Fruit fly (Drosophila melanogaster) whole organism, embryonic: ENCODE measurements around the gene miple1.

ENCODE experiments used
- Adf1 ChIP-seq: fragments of 200-800 bp; sonication (Bioruptor generic); IDR thresholded peaks from 2 replicates; pipeline ENCODE4 v1.3.6; 2022; ENCODE audit warnings: missing biosample characterization, missing genetic modification characterization
- BtbVII ChIP-seq: fragments of 200-800 bp; sonication (Bioruptor generic); optimal IDR thresholded peaks from 3 replicates; lab custom pipeline; 2017; ENCODE audit warnings: missing biosample characterization, mild to moderate bottlenecking, missing genetic modification characterization
- CG10543 ChIP-seq: fragments of 200-800 bp; sonication (Bioruptor generic); optimal IDR thresholded peaks from 3 replicates; lab custom pipeline; 2017; ENCODE audit warnings: missing biosample characterization, mild to moderate bottlenecking, missing genetic modification characterization, moderate library complexity
- CG12155 ChIP-seq: fragments of 200-800 bp; sonication (Bioruptor generic); optimal IDR thresholded peaks from 3 replicates; lab custom pipeline; 2016; ENCODE audit warnings: missing biosample characterization, missing genetic modification characterization
- CG13775 ChIP-seq: fragments of 200-800 bp; sonication (Bioruptor generic); optimal IDR thresholded peaks from 3 replicates; lab custom pipeline; 2017; ENCODE audit warnings: missing biosample characterization, mild to moderate bottlenecking, missing genetic modification characterization
- CG15479 ChIP-seq: fragments of 200-800 bp; sonication (Bioruptor generic); optimal IDR thresholded peaks from 3 replicates; lab custom pipeline; 2019; ENCODE audit warnings: missing biosample characterization, mild to moderate bottlenecking, missing genetic modification characterization, moderate library complexity
- CG15514 ChIP-seq: fragments of 200-800 bp; sonication (Bioruptor generic); optimal IDR thresholded peaks from 3 replicates; lab custom pipeline; 2017; ENCODE audit warnings: missing biosample characterization, missing genetic modification characterization, mild to moderate bottlenecking, moderate library complexity, missing genetic modification reagents
- CG18262 ChIP-seq: fragments of 200-800 bp; optimal IDR thresholded peaks from 3 replicates; lab custom pipeline; 2019; ENCODE audit warnings: missing biosample characterization, mild to moderate bottlenecking, missing genetic modification characterization, moderate library complexity
- CG1832 ChIP-seq: fragments of 200-800 bp; sonication (Bioruptor generic); optimal IDR thresholded peaks from 2 replicates; lab custom pipeline; 2017; ENCODE audit warnings: missing biosample characterization, mild to moderate bottlenecking, missing genetic modification characterization, inconsistent platforms
- CG18599 ChIP-seq: fragments of 200-800 bp; sonication (Bioruptor generic); optimal IDR thresholded peaks from 3 replicates; lab custom pipeline; 2017; ENCODE audit warnings: missing biosample characterization, missing genetic modification characterization, mild to moderate bottlenecking, moderate library complexity, missing genetic modification reagents
- CG31388 ChIP-seq: fragments of 200-800 bp; sonication (Bioruptor generic); optimal IDR thresholded peaks from 2 replicates; lab custom pipeline; 2016; ENCODE audit warnings: missing biosample characterization, missing genetic modification characterization
- CG34376 ChIP-seq: fragments of 200-800 bp; sonication (Bioruptor generic); optimal IDR thresholded peaks from 2 replicates; lab custom pipeline; 2018; ENCODE audit warnings: missing biosample characterization, mild to moderate bottlenecking, missing genetic modification characterization
- CG3847 ChIP-seq: fragments of 200-800 bp; sonication (Bioruptor generic); IDR thresholded peaks from 2 replicates; pipeline ENCODE4 v1.3.6; 2022; ENCODE audit warnings: missing biosample characterization, missing genetic modification characterization
- CG4282 ChIP-seq: fragments of 200-800 bp; sonication (Bioruptor generic); optimal IDR thresholded peaks from 2 replicates; lab custom pipeline; 2016; ENCODE audit warnings: missing biosample characterization, missing genetic modification characterization
- CG7987 ChIP-seq: fragments of 200-800 bp; sonication (Bioruptor generic); optimal IDR thresholded peaks from 2 replicates; lab custom pipeline; 2018; ENCODE audit warnings: missing biosample characterization, mild to moderate bottlenecking, missing genetic modification characterization, moderate library complexity
- Chrac-16 ChIP-seq: fragments of 200-800 bp; sonication (Bioruptor generic); optimal IDR thresholded peaks from 3 replicates; lab custom pipeline; 2016; ENCODE audit warnings: missing biosample characterization, missing genetic modification characterization
- D ChIP-seq, 2 experiments: fragments of 200-800 bp in 1 of 2; fragments of >200 bp in 1 of 2; sonication (Bioruptor generic) in 1 of 2; optimal IDR thresholded peaks; 2 replicates in 1 of 2; 3 replicates in 1 of 2; lab custom pipeline; 2017; ENCODE audit warnings: mild to moderate bottlenecking in 1 of 2, missing biosample characterization in 1 of 2, missing genetic modification characterization in 1 of 2, missing genetic modification reagents in 1 of 2
- D19B ChIP-seq: fragments of 200-800 bp; sonication (Bioruptor generic); optimal IDR thresholded peaks from 2 replicates; lab custom pipeline; 2017; ENCODE audit warnings: missing biosample characterization, mild to moderate bottlenecking, missing genetic modification characterization
- Dad ChIP-seq: fragments of 200-800 bp; sonication (Bioruptor generic); optimal IDR thresholded peaks from 3 replicates; lab custom pipeline; 2016; ENCODE audit warnings: missing biosample characterization, missing genetic modification characterization
- Dbx ChIP-seq: fragments of 200-800 bp; sonication (Bioruptor generic); IDR thresholded peaks from 3 replicates; pipeline ENCODE4 v1.3.6; 2022; ENCODE audit warnings: missing biosample characterization, missing genetic modification characterization
- Deaf1 ChIP-seq: fragments of 200-800 bp; optimal IDR thresholded peaks from 3 replicates; lab custom pipeline; 2019; ENCODE audit warnings: missing biosample characterization, mild to moderate bottlenecking, missing genetic modification characterization, moderate library complexity
- Dip2 ChIP-seq: fragments of 200-800 bp; sonication (Bioruptor generic); IDR thresholded peaks from 2 replicates; pipeline ENCODE4 v1.3.6; 2022; ENCODE audit warnings: missing biosample characterization, missing genetic modification characterization
- ERR ChIP-seq: fragments of 200-800 bp; sonication (Bioruptor generic); optimal IDR thresholded peaks from 2 replicates; lab custom pipeline; 2016; ENCODE audit warnings: missing biosample characterization, missing genetic modification characterization
- Fer1 ChIP-seq: fragments of 200-800 bp; sonication (Bioruptor generic); optimal IDR thresholded peaks from 2 replicates; lab custom pipeline; 2017; ENCODE audit warnings: missing biosample characterization, mild to moderate bottlenecking, missing genetic modification characterization
- GATAe ChIP-seq: fragments of 200-800 bp; sonication (Bioruptor generic); conservative IDR thresholded peaks from 2 replicates; pipeline ENCODE4 v1.3.6; 2022; ENCODE audit warnings: missing biosample characterization, missing genetic modification characterization
- Hey ChIP-seq: fragments of 200-800 bp; sonication (Bioruptor generic); optimal IDR thresholded peaks from 3 replicates; lab custom pipeline; 2018; ENCODE audit warnings: missing biosample characterization, mild to moderate bottlenecking, missing genetic modification characterization
- HmgZ ChIP-seq: fragments of 200-800 bp; sonication (Bioruptor generic); optimal IDR thresholded peaks from 2 replicates; lab custom pipeline; 2018; ENCODE audit warnings: missing biosample characterization, mild to moderate bottlenecking, missing genetic modification characterization
- Hr78 ChIP-seq, 2 experiments: fragments of 200-800 bp in 1 of 2; fragments of >200 bp in 1 of 2; sonication (Bioruptor generic) in 1 of 2; optimal IDR thresholded peaks; 2 replicates each; lab custom pipeline; 2017 to 2019; ENCODE audit warnings: missing biosample characterization in 2 of 2, missing genetic modification characterization in 2 of 2, mild to moderate bottlenecking in 1 of 2, moderate library complexity in 1 of 2
- NFAT ChIP-seq: fragments of 200-800 bp; sonication (Bioruptor generic); IDR thresholded peaks from 2 replicates; pipeline ENCODE4 v1.3.6; 2022; ENCODE audit warnings: missing biosample characterization, missing genetic modification characterization
- Sry-β ChIP-seq: fragments of 200-800 bp; sonication (Bioruptor generic); optimal IDR thresholded peaks from 2 replicates; lab custom pipeline; 2018; ENCODE audit warnings: missing biosample characterization, mild to moderate bottlenecking, missing genetic modification characterization, moderate library complexity
- Taf1 ChIP-seq: fragments of 200-800 bp; sonication (Bioruptor generic); IDR thresholded peaks from 2 replicates; pipeline ENCODE4 v1.3.6; 2022; ENCODE audit warnings: missing biosample characterization, missing genetic modification characterization
- az2 ChIP-seq: fragments of 200-800 bp; sonication (Bioruptor generic); optimal IDR thresholded peaks from 3 replicates; lab custom pipeline; 2016; ENCODE audit warnings: missing biosample characterization, missing genetic modification characterization
- chinmo ChIP-seq: fragments of 200-800 bp; sonication (Bioruptor generic); IDR thresholded peaks from 4 replicates; pipeline ENCODE4 v1.3.6; 2022; ENCODE audit warnings: missing biosample characterization, missing genetic modification characterization; ENCODE audit not compliant: partially characterized antibody
- ci ChIP-seq: fragments of 200-800 bp; sonication (Bioruptor generic); IDR thresholded peaks from 3 replicates; pipeline ENCODE4 v1.3.6; 2022; ENCODE audit warnings: missing biosample characterization, missing genetic modification characterization
- crol ChIP-seq: fragments of 200-800 bp; sonication (Bioruptor generic); IDR thresholded peaks from 2 replicates; pipeline ENCODE4 v1.3.6; 2022; ENCODE audit warnings: missing biosample characterization, missing genetic modification characterization
- exex ChIP-seq: fragments of 200-800 bp; sonication (Bioruptor generic); optimal IDR thresholded peaks from 4 replicates; lab custom pipeline; 2018; ENCODE audit warnings: missing biosample characterization, mild to moderate bottlenecking, missing genetic modification characterization, moderate library complexity
- ftz-f1 ChIP-seq: fragments of 200-800 bp; sonication (Bioruptor generic); optimal IDR thresholded peaks from 2 replicates; lab custom pipeline; 2016; ENCODE audit warnings: missing biosample characterization, missing genetic modification characterization
- grau ChIP-seq: fragments of 200-800 bp; optimal IDR thresholded peaks from 3 replicates; lab custom pipeline; 2019; ENCODE audit warnings: missing biosample characterization, mild to moderate bottlenecking, missing genetic modification characterization, moderate library complexity
- gro ChIP-seq: fragments of 200-800 bp; sonication (Bioruptor generic); optimal IDR thresholded peaks from 2 replicates; lab custom pipeline; 2016; ENCODE audit warnings: missing biosample characterization, missing genetic modification characterization
- lab ChIP-seq: fragments of 200-800 bp; sonication (Bioruptor generic); optimal IDR thresholded peaks from 3 replicates; lab custom pipeline; 2017; ENCODE audit warnings: missing biosample characterization, missing genetic modification characterization, mild to moderate bottlenecking, moderate library complexity, missing genetic modification reagents
- mirr ChIP-seq: fragments of 200-800 bp; sonication (Bioruptor generic); optimal IDR thresholded peaks from 3 replicates; lab custom pipeline; 2018; ENCODE audit warnings: missing biosample characterization, mild to moderate bottlenecking, missing genetic modification characterization
- ranshi ChIP-seq: fragments of 200-800 bp; sonication (Bioruptor generic); IDR thresholded peaks from 2 replicates; pipeline ENCODE4 v1.3.6; 2022; ENCODE audit warnings: missing biosample characterization, missing genetic modification characterization
- so ChIP-seq: fragments of 200-800 bp; sonication (Bioruptor generic); IDR thresholded peaks from 3 replicates; pipeline ENCODE4 v1.3.6; 2022; ENCODE audit warnings: missing biosample characterization, missing genetic modification characterization
- sug ChIP-seq: fragments of 200-800 bp; optimal IDR thresholded peaks from 2 replicates; lab custom pipeline; 2019; ENCODE audit warnings: missing biosample characterization, mild to moderate bottlenecking, missing genetic modification characterization, moderate library complexity
- tna ChIP-seq: fragments of 200-800 bp; sonication (Bioruptor generic); IDR thresholded peaks from 2 replicates; pipeline ENCODE4 v1.3.6; 2022; ENCODE audit warnings: missing biosample characterization, missing genetic modification characterization; ENCODE audit not compliant: partially characterized antibody
- vnd ChIP-seq: fragments of 200-800 bp; sonication (Bioruptor generic); IDR thresholded peaks from 3 replicates; pipeline ENCODE4 v1.3.6; 2022; ENCODE audit warnings: missing biosample characterization, missing genetic modification characterization; ENCODE audit not compliant: partially characterized antibody
- zen ChIP-seq: fragments of 200-800 bp; sonication (Bioruptor generic); optimal IDR thresholded peaks from 3 replicates; lab custom pipeline; 2018; ENCODE audit warnings: missing biosample characterization, mild to moderate bottlenecking, missing genetic modification characterization, moderate library complexity
- zfh1 ChIP-seq: fragments of 200-800 bp; sonication (Bioruptor generic); IDR thresholded peaks from 3 replicates; pipeline ENCODE4 v1.3.6; 2022; ENCODE audit warnings: missing biosample characterization, missing genetic modification characterization

Gene miple1

DNA sequence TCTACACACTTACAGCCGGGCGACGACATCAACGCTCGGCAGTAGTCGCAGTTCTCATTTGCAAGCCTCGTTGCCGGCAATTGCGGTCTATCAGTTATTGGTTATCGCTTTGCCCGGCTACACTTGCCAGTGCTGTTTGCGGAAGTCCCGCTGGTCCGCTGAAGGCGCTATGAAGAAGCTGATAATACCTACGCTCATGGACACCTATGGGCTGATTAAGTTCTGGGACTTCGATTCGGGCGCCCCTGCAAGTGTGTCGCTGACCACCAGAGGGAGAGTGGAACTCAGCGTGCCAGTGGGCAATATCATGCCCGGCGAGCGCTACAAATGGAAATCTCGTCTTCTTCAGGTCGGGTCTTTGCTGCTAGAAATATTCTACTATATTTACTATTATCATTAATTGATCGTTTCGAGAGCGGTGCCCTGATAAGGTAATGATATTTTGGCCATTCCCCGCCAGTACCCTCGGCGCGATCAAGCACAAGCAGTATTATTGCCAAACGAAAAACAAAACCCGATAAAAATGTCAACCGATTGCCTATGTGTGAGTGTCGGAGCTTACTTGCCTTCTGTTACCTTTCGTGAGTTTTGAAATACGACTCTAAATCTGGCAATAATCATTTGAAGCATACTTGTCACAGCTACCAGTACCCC is 33.0 kb downstream of the miple1 start:
- TF ChIP-seq CG13775 (GFP tag; lab: Kevin White, UChicago) (no peak), CG31388 (GFP tag; lab: Kevin White, UChicago) (no peak), Dbx (GFP tag; lab: Robert Waterston, UW) (peak; percentile 28; the same call in 1 of the 3 replicates), Taf1 (GFP tag; lab: Robert Waterston, UW) (no peak), tna (GFP tag; lab: Robert Waterston, UW) (no peak), ranshi (no peak), CG10543 (GFP tag; lab: Kevin White, UChicago) (peak; percentile 83), az2 (GFP tag; lab: Kevin White, UChicago) (no peak), CG1832 (GFP tag; lab: Kevin White, UChicago) (no peak), zen (tag; lab: Kevin White, UChicago) (peak; percentile 20), Dad (GFP tag; lab: Kevin White, UChicago) (no peak), D19B (no peak), crol (GFP tag; lab: Robert Waterston, UW) (peak; percentile 60), lab (GFP tag; lab: Kevin White, UChicago) (peak; percentile 58), vnd (0 out of 3 replicates have a peak, but pooled peaks have one; percentile 36), grau (tag; lab: Kevin White, UChicago) (no peak), CG15514 (GFP tag; lab: Kevin White, UChicago) (no peak), NFAT (GFP tag; lab: Robert Waterston, UW) (no peak), Dip2 (no peak), Sry-β (GFP tag; lab: Kevin White, UChicago) (no peak), D (optimal IDR thresholded peaks at IDR 0.05; lab: Kevin White, UChicago) (no peak), D (GFP tag; optimal IDR thresholded peaks at IDR 0.05; lab: Kevin White, UChicago) (no peak), sug (tag; lab: Kevin White, UChicago) (peak; percentile 92), gro (GFP tag; lab: Kevin White, UChicago) (peak; percentile 32), zfh1 (GFP tag; lab: Robert Waterston, UW) (0 out of 3 replicates have a peak, but pooled peaks have one; percentile 12), CG7987 (peak; percentile 11), Deaf1 (tag; lab: Kevin White, UChicago) (peak; percentile 51), ftz-f1 (GFP tag; lab: Kevin White, UChicago) (peak; percentile 58), GATAe (GFP tag; lab: Robert Waterston, UW) (peak; percentile 30), chinmo (GFP tag; lab: Robert Waterston, UW) (peak; percentile 82; the same call in 1 of the 4 replicates), Adf1 (peak; percentile 21; the same call in 1 of the 2 replicates), CG34376 (peak; percentile 98), CG12155 (GFP tag; lab: Kevin White, UChicago) (no peak), CG18262 (tag; lab: Kevin White, UChicago) (no peak), so (0 out of 3 replicates have a peak, but pooled peaks have one; percentile 33), Fer1 (peak; percentile 34), HmgZ (tag; lab: Kevin White, UChicago) (peak; percentile 53), BtbVII (GFP tag; lab: Kevin White, UChicago) (peak; percentile 45), CG18599 (GFP tag; lab: Kevin White, UChicago) (peak; percentile 58), ci (GFP tag; lab: Robert Waterston, UW) (0 out of 3 replicates have a peak, but pooled peaks have one; percentile 8), ERR (GFP tag; lab: Kevin White, UChicago) (peak; percentile 15), CG4282 (no peak), Hr78 (GFP tag; optimal IDR thresholded peaks at IDR 0.05; lab: Kevin White, UChicago) (no peak), exex (tag; lab: Kevin White, UChicago) (peak; percentile 100), Hey (tag; lab: Kevin White, UChicago) (peak; percentile 15), Chrac-16 (GFP tag; lab: Kevin White, UChicago) (no peak), CG3847 (GFP tag; lab: Robert Waterston, UW) (0 out of 2 replicates have a peak, but pooled peaks have one; percentile 9), mirr (peak; percentile 72), CG15479 (GFP tag; lab: Kevin White, UChicago) (peak; percentile 95)
